Worm (Caenorhabditis elegans): ENCODE measurements around the gene Y22D7AL.10.

DNA sequence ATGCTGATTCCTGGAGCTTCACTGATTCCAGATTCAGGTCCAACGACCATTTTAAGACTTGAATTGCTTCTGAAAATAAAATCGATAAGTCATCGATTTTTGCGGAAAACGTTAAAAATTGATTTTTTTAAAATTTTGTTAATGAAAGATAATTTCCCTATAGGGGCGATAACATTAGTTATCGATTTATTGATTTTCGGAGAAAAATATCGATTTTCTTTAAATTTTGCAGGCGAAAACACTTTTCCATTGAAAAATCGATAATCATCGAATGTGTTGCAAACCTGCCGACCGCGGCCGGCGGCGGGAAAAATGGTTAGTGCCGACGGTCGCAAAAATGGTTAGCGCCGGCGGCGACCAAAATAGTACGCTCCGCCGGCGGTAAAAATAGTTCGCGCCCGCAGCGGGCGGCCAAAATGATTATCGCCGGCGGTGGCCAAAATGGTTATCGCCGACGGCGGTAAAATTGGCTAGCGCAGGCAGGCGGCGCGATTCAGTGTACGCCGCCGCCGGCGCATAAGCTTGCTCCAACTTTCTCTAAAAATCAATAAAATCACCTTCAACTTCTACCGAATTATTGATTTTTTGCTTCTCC is 5.7 kb downstream of the Y22D7AL.10 start:
- TF ChIP-seq ama-1 (optimal IDR thresholded peaks at IDR 0.05) (no peak), flt-1 (GFP tag; IDR thresholded peaks at IDR 0.05) (no peak), F13C5.2 (tag; optimal IDR thresholded peaks at IDR 0.05) (no peak)

All from whole organism, early embryonic.